Worm (Caenorhabditis elegans): ENCODE results near the gene acl-2.

DNA sequence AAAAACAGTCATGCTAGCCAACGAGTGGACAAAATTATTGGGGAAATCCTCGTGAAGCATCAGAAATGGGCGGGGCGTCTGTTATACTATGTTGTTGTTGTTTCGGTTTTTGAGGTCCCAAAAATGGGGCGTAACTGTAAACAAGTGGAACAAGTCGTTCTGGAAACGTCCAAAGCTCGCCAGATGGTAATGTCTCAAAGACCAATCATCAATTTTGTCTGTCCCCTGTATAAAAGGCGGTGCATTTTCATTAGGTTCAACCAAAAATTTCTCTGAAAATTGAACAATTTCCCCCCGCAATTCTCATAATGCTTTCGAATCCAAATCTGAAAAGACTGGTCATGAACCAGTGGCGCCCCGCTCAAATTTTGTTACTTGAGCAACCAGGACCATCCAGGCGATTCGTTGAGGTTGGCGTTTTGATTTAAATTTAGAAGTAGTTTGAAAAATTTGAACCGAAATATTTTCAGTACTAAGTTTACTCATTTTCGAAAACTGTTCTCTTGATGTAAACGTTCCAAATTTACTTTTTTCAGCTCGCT is 11.7 kb downstream of the acl-2 start:
- TF ChIP-seq ztf-11 (tag; optimal IDR thresholded peaks at IDR 0.05) (no peak), mep-1 (tag; optimal IDR thresholded peaks at IDR 0.05) (no peak), lin-15B (tag; optimal IDR thresholded peaks at IDR 0.05) (no peak), lin-13 (GFP tag; optimal IDR thresholded peaks at IDR 0.05) (no peak), ama-1 (optimal IDR thresholded peaks at IDR 0.05) (no peak), nhr-11 (tag; optimal IDR thresholded peaks at IDR 0.05) (no peak), egl-27 (tag; optimal IDR thresholded peaks at IDR 0.05) (no peak), mdl-1 (tag; optimal IDR thresholded peaks at IDR 0.05) (no peak), gei-8 (GFP tag; optimal IDR thresholded peaks at IDR 0.05) (no peak)

Measured in whole organism, L4 larva.